Worm (Caenorhabditis elegans) whole organism, L4/young adult: ENCODE measurements around the gene C14A4.7.

Source experiments
- dao-5 ChIP-seq: sonication (generic microtip); optimal IDR thresholded peaks from 2 replicates; lab custom pipeline; 2016; ENCODE audit warnings: missing genotype, missing genetic modification characterization, moderate library complexity, missing compliant biosample characterization
- him-1 ChIP-seq: sonication (generic microtip); optimal IDR thresholded peaks from 2 replicates; lab custom pipeline; 2016; ENCODE audit warnings: missing genotype, missing genetic modification reagents, missing genetic modification characterization, missing compliant biosample characterization

DNA sequence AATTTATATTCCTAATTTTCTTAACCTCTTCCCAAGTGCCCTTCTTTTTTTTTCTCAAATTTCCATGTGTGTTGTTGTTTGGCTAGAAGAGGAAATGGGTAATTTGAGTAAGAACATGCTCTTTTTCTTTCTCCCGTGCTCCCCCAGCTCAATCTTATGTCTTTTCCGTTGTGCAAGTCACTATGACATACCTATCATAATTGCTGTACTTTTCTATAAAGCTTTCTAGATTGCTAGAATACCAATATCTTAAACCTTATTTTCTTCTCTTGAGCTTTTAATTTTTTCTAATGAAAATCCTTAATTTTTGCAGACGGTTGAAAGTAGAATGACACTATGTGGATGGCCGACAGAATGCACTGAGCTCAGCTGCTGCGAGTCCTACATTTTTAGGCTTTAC lies 26.1 kb downstream of the C14A4.7 start, which contains the start of gene txt-13:
- TF ChIP-seq him-1 (tag; lab: Kevin White, UChicago) (no peak), dao-5 (tag; lab: Kevin White, UChicago) (no peak)
